Fruit fly (Drosophila melanogaster): ENCODE results near the gene CycJ.

Gene CycJ

DNA sequence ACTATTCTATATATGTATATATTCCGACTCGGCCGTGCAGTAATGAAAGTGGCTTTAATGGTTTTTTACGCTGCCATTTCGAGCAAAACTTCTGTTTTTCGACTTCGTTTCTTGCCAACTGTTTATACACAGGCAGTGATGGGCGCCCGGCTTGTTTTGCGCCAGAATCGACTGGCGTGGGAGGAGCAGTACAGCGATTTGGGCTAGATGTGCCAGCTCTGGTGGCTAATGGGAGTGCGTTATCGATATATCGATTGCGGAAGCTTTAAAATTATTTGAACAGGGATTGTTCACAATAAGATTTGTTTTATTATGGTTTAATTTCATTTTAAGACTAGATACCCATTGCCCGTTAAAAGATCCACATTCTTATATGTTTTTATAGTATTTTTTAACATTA is 4.9 kb downstream of the CycJ start, which contains the start of gene CG14971 (continued):
- TF ChIP-seq CG7987 (GFP tag; optimal IDR thresholded peaks at IDR 0.05) (peak; percentile 54), NFAT (GFP tag; IDR thresholded peaks at IDR 0.05) (peak; percentile 70), eve (GFP tag; optimal IDR thresholded peaks at IDR 0.05) (no peak), CG7357 (GFP tag; IDR thresholded peaks at IDR 0.05) (no peak), Meics (GFP tag; optimal IDR thresholded peaks at IDR 0.05) (peak; percentile 43), lmd (GFP tag; IDR thresholded peaks at IDR 0.05) (peak; percentile 48; the same call in 1 of the 2 replicates), bbx (GFP tag; IDR thresholded peaks at IDR 0.05; ENCODE audit: partially characterized antibody) (peak; percentile 91), CG3847 (GFP tag; IDR thresholded peaks at IDR 0.05) (peak; percentile 40; the same call in 1 of the 2 replicates), CG7839 (tag; optimal IDR thresholded peaks at IDR 0.05) (no peak), NC2α (GFP tag; optimal IDR thresholded peaks at IDR 0.05) (no peak), Dip3 (GFP tag; optimal IDR thresholded peaks at IDR 0.05) (peak; percentile 39), CG9437 (GFP tag; optimal IDR thresholded peaks at IDR 0.05) (no peak), ken (GFP tag; IDR thresholded peaks at IDR 0.05) (0 out of 3 replicates have a peak, but pooled peaks have one; percentile 9), Fer1 (GFP tag; optimal IDR thresholded peaks at IDR 0.05) (peak; percentile 39), CG8478 (optimal IDR thresholded peaks at IDR 0.05) (no peak), Hr51 (GFP tag; optimal IDR thresholded peaks at IDR 0.05) (peak in 1 of 2 experiments; percentile 35), hkb (optimal IDR thresholded peaks at IDR 0.05) (no peak), hkb (GFP tag; IDR thresholded peaks at IDR 0.05) (no peak), fd96Cb (tag; optimal IDR thresholded peaks at IDR 0.05) (no peak), Hsf (GFP tag; optimal IDR thresholded peaks at IDR 0.05) (peak; percentile 22), CG12299 (tag; optimal IDR thresholded peaks at IDR 0.05) (no peak), Bteb2 (GFP tag; optimal IDR thresholded peaks at IDR 0.05) (peak; percentile 43), disco-r (GFP tag; optimal IDR thresholded peaks at IDR 0.05) (no peak), CG18764 (GFP tag; optimal IDR thresholded peaks at IDR 0.05) (no peak), Dll (GFP tag; IDR thresholded peaks at IDR 0.05; ENCODE audit: partially characterized antibody) (peak; percentile 85), HmgZ (tag; optimal IDR thresholded peaks at IDR 0.05) (peak; percentile 83), CG12942 (GFP tag; optimal IDR thresholded peaks at IDR 0.05) (no peak), dm (GFP tag; optimal IDR thresholded peaks at IDR 0.05) (peak; percentile 67), nerfin-2 (GFP tag; IDR thresholded peaks at IDR 0.05; ENCODE audit: partially characterized antibody) (peak; percentile 60), Opbp (GFP tag; IDR thresholded peaks at IDR 0.05; ENCODE audit: partially characterized antibody) (peak; percentile 88), HmgD (GFP tag; optimal IDR thresholded peaks at IDR 0.05) (peak; percentile 49), zen2 (GFP tag; IDR thresholded peaks at IDR 0.05; ENCODE audit: partially characterized antibody) (peak; percentile 54; the same call in 2 of the 3 replicates), CG3281 (GFP tag; optimal IDR thresholded peaks at IDR 0.05) (no peak), CG34422 (GFP tag; IDR thresholded peaks at IDR 0.05) (peak; percentile 64; the same call in 2 of the 3 replicates), CG18476 (GFP tag; optimal IDR thresholded peaks at IDR 0.05) (peak; percentile 5), Lpt (GFP tag; optimal IDR thresholded peaks at IDR 0.05) (no peak), Camta (GFP tag; optimal IDR thresholded peaks at IDR 0.05) (peak; percentile 3), sob (GFP tag; IDR thresholded peaks at IDR 0.05) (peak; percentile 50; the same call in 1 of the 2 replicates), Side (GFP tag; optimal IDR thresholded peaks at IDR 0.05) (peak; percentile 31), pzg (GFP tag; optimal IDR thresholded peaks at IDR 0.05) (peak; percentile 86), ci (GFP tag; IDR thresholded peaks at IDR 0.05) (peak; percentile 12; the same call in 1 of the 3 replicates), CG33213 (GFP tag; optimal IDR thresholded peaks at IDR 0.05) (peak; percentile 37), CG14965 (GFP tag; optimal IDR thresholded peaks at IDR 0.05; ENCODE audit: borderline replicate concordance) (no peak), sqz (GFP tag; optimal IDR thresholded peaks at IDR 0.05) (no peak), Mes4 (GFP tag; optimal IDR thresholded peaks at IDR 0.05) (peak; percentile 31), row (GFP tag; IDR thresholded peaks at IDR 0.05) (peak; percentile 96), CG9797 (GFP tag; optimal IDR thresholded peaks at IDR 0.05) (peak; percentile 38), jigr1 (GFP tag; IDR thresholded peaks at IDR 0.05) (no peak), CG8924 (tag; optimal IDR thresholded peaks at IDR 0.05) (peak; percentile 34), seq (GFP tag; IDR thresholded peaks at IDR 0.05) (no peak), H2.0 (GFP tag; IDR thresholded peaks at IDR 0.05) (0 out of 2 replicates have a peak, but pooled peaks have one; percentile 36), ara (GFP tag; IDR thresholded peaks at IDR 0.05) (no peak)
